Worm (Caenorhabditis elegans): ENCODE results near the gene nhr-94.

The nhr-94 gene

DNA sequence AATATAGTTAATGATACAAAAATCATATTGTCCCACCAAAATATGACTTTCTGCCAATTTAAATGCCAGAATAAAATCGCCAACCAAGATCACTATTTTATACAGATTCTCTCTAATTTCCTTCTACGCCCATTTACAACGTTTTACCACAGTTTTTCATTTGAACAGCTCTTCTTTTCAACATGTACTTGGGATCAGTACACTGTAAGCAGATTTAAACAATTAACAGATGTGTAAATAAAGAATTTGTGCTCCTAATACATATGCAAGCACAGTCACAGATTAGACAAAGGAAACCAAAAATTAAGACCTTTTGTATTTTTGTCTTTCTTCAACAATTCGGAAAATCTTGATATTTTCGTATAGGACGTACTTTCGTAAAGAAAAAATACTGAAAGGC is 42.7 kb downstream of the nhr-94 start, which contains the start of gene F07C4.11:
Gene F07C4.11 (minus strand): TSS at position 101 of the 400 bp plus-strand sequence.
- no peak for TF ChIP-seq eor-1 (tag; optimal IDR thresholded peaks at IDR 0.05)
- no peak for TF ChIP-seq sea-2 (GFP tag; optimal IDR thresholded peaks at IDR 0.05)
- no peak for TF ChIP-seq nhr-11 (tag; optimal IDR thresholded peaks at IDR 0.05)
- TF ChIP-seq ceh-9 (tag; optimal IDR thresholded peaks at IDR 0.05): no peak
- no peak for TF ChIP-seq nhr-76 (tag; optimal IDR thresholded peaks at IDR 0.05)
- no peak for TF ChIP-seq ama-1 (optimal IDR thresholded peaks at IDR 0.05)
- TF ChIP-seq skn-1 (tag; optimal IDR thresholded peaks at IDR 0.05): no peak
- TF ChIP-seq pha-4 (tag; optimal IDR thresholded peaks at IDR 0.05): no peak
- no peak for TF ChIP-seq nhr-12 (tag; optimal IDR thresholded peaks at IDR 0.05)
- no peak for TF ChIP-seq unc-62 (GFP tag; optimal IDR thresholded peaks at IDR 0.05)
- no peak for TF ChIP-seq ceh-16 (tag; optimal IDR thresholded peaks at IDR 0.05)
- no peak for TF ChIP-seq fkh-2 (tag; optimal IDR thresholded peaks at IDR 0.05)
- TF ChIP-seq ztf-11 (tag; optimal IDR thresholded peaks at IDR 0.05): no peak
- TF ChIP-seq hmg-11 (tag; optimal IDR thresholded peaks at IDR 0.05): no peak
- TF ChIP-seq nhr-77 (tag; optimal IDR thresholded peaks at IDR 0.05): no peak
- no peak for TF ChIP-seq nhr-237 (tag; optimal IDR thresholded peaks at IDR 0.05)
- no peak for TF ChIP-seq lsy-12 (tag; optimal IDR thresholded peaks at IDR 0.05)
- TF ChIP-seq lin-39 (tag; optimal IDR thresholded peaks at IDR 0.05): no peak
- TF ChIP-seq ZK546.5 (tag; optimal IDR thresholded peaks at IDR 0.05): no peak

DNA sequence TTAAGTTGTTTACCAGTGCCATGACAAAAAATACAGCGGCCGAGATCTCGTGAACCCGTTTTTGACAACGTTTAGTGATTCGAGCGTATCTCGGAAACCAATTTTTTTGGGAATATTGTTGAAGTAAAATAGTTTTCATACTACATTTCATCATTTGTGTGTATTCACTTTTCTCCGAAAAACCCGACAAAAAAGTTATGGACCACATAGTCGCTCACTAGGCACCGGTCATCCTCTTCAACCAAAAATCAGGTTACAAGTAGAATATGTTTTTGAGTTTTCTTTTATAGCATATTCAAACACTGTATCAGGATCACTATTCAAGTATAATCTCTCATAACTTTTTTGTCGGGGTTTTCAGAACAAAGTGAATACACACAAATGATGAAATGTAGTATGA is 44.4 kb downstream of the nhr-94 start:
- TF ChIP-seq lin-15B (tag; optimal IDR thresholded peaks at IDR 0.05) (no peak), fkh-10 (GFP tag; optimal IDR thresholded peaks at IDR 0.05) (no peak), ceh-9 (tag; optimal IDR thresholded peaks at IDR 0.05) (no peak), eor-1 (tag; optimal IDR thresholded peaks at IDR 0.05) (no peak), nhr-76 (tag; optimal IDR thresholded peaks at IDR 0.05) (no peak), unc-62 (GFP tag; optimal IDR thresholded peaks at IDR 0.05) (no peak), nhr-43 (tag; optimal IDR thresholded peaks at IDR 0.05; ENCODE audit: poor library complexity, severe bottlenecking) (no peak)

DNA sequence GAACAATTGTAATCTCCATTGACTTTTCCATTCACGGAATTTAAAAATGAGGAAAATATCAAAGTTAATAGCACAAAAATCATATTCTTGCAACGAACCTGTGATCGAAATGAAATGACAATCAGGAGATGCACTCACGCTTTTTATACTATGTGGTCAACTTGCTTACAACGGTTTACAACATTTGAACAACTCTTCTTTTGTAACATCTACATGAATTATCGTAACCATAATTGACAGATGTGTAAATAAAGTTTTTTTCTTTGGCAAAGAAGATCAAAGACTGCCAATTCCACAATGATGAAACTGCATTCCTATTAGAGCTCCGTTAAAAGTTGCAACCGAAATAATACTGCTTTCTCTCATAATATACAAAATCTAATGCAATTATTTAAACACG is 46.3 kb downstream of the nhr-94 start, which contains the start of gene F07C4.10:
Gene F07C4.10 (minus strand): TSS at position 101 of the 400 bp plus-strand sequence.
- TF ChIP-seq jun-1 (tag; optimal IDR thresholded peaks at IDR 0.05): no peak
- no peak for TF ChIP-seq nhr-77 (tag; optimal IDR thresholded peaks at IDR 0.05)
- TF ChIP-seq ceh-16 (tag; optimal IDR thresholded peaks at IDR 0.05): no peak
- TF ChIP-seq ama-1 (optimal IDR thresholded peaks at IDR 0.05): no peak
- TF ChIP-seq snpc-4 (tag; optimal IDR thresholded peaks at IDR 0.05): no peak
- TF ChIP-seq hmg-11 (tag; optimal IDR thresholded peaks at IDR 0.05): no peak
- TF ChIP-seq tbx-2 (tag; optimal IDR thresholded peaks at IDR 0.05): no peak
- no peak for TF ChIP-seq nfya-1 (tag; optimal IDR thresholded peaks at IDR 0.05; ENCODE audit: insufficient read depth)
- TF ChIP-seq mdl-1 (tag; optimal IDR thresholded peaks at IDR 0.05): no peak
- no peak for TF ChIP-seq zag-1 (tag; optimal IDR thresholded peaks at IDR 0.05)
- no peak for TF ChIP-seq daf-12 (tag; optimal IDR thresholded peaks at IDR 0.05)
- TF ChIP-seq mml-1 (tag; optimal IDR thresholded peaks at IDR 0.05): no peak

ce11 chrV:7639356-7639755 is 46.8 kb downstream of the nhr-94 start:
- no peak for TF ChIP-seq jun-1 (tag; optimal IDR thresholded peaks at IDR 0.05)

- no peak for TF ChIP-seq nhr-12 (tag; optimal IDR thresholded peaks at IDR 0.05)
- no peak for TF ChIP-seq mdl-1 (tag; optimal IDR thresholded peaks at IDR 0.05)
- TF ChIP-seq elt-2 (tag; optimal IDR thresholded peaks at IDR 0.05): no peak
- TF ChIP-seq snpc-4 (tag; optimal IDR thresholded peaks at IDR 0.05): no peak
- no peak for TF ChIP-seq ceh-16 (tag; optimal IDR thresholded peaks at IDR 0.05)
- no peak for TF ChIP-seq eor-1 (tag; optimal IDR thresholded peaks at IDR 0.05)
- no peak for TF ChIP-seq daf-12 (tag; optimal IDR thresholded peaks at IDR 0.05)
- TF ChIP-seq aly-2 (tag; optimal IDR thresholded peaks at IDR 0.05): no peak
These were observed 48.3 kb downstream of the nhr-94 start, which contains the start of gene clec-45 for ce11 chrV:7637801-7638200. TSS of gene clec-45 (plus strand) at chrV:7638101.

ce11 chrV:7635469-7635868 is 50.7 kb downstream of the nhr-94 start, which contains the start of gene srd-29:
TSS of gene srd-29 (plus strand) at chrV:7635769.
- TF ChIP-seq elt-3 (tag; optimal IDR thresholded peaks at IDR 0.05): no peak
- no peak for TF ChIP-seq ZK546.5 (tag; optimal IDR thresholded peaks at IDR 0.05)
- TF ChIP-seq ama-1 (optimal IDR thresholded peaks at IDR 0.05): no peak
- no peak for TF ChIP-seq egl-27 (tag; optimal IDR thresholded peaks at IDR 0.05)
- TF ChIP-seq ztf-4 (tag; optimal IDR thresholded peaks at IDR 0.05): no peak
- no peak for TF ChIP-seq skn-1 (tag; optimal IDR thresholded peaks at IDR 0.05)
- TF ChIP-seq ceh-9 (tag; optimal IDR thresholded peaks at IDR 0.05): no peak
- no peak for TF ChIP-seq mml-1 (tag; optimal IDR thresholded peaks at IDR 0.05)
- no peak for TF ChIP-seq lin-15B (tag; optimal IDR thresholded peaks at IDR 0.05)
- TF ChIP-seq mdl-1 (tag; optimal IDR thresholded peaks at IDR 0.05): no peak
- TF ChIP-seq tbx-2 (tag; optimal IDR thresholded peaks at IDR 0.05): no peak
- no peak for TF ChIP-seq pqm-1 (tag; optimal IDR thresholded peaks at IDR 0.05)
